Fruit fly (Drosophila melanogaster) whole organism, embryonic: Measurements from ENCODE around the gene Ugt37D1.

Source experiments
- CG10209 ChIP-seq: fragments of 200-800 bp; sonication (Bioruptor generic); optimal IDR thresholded peaks from 3 replicates; lab custom pipeline; 2017; ENCODE audit warnings: missing biosample characterization, mild to moderate bottlenecking, missing genetic modification characterization, missing genetic modification reagents
- CG11504 ChIP-seq: fragments of 200-800 bp; sonication (Bioruptor generic); optimal IDR thresholded peaks from 3 replicates; lab custom pipeline; 2019; ENCODE audit warnings: missing biosample characterization, mild to moderate bottlenecking, missing genetic modification characterization, moderate library complexity
- CG1233 ChIP-seq: fragments of 200-800 bp; sonication (Bioruptor generic); optimal IDR thresholded peaks from 4 replicates; lab custom pipeline; 2018; ENCODE audit warnings: missing biosample characterization, mild to moderate bottlenecking, missing genetic modification characterization
- CG13775 ChIP-seq: fragments of 200-800 bp; sonication (Bioruptor generic); optimal IDR thresholded peaks from 3 replicates; lab custom pipeline; 2017; ENCODE audit warnings: missing biosample characterization, mild to moderate bottlenecking, missing genetic modification characterization
- CG14441 ChIP-seq: fragments of 200-800 bp; sonication (Bioruptor generic); IDR thresholded peaks from 2 replicates; pipeline ENCODE4 v1.3.6; 2022; ENCODE audit warnings: missing biosample characterization, missing genetic modification characterization
- CG14860 ChIP-seq: fragments of 200-800 bp; sonication (Bioruptor generic); IDR thresholded peaks from 3 replicates; pipeline ENCODE4 v1.3.6; 2022; ENCODE audit warnings: missing biosample characterization, missing genetic modification characterization; ENCODE audit not compliant: partially characterized antibody
- CG15514 ChIP-seq: fragments of 200-800 bp; sonication (Bioruptor generic); optimal IDR thresholded peaks from 3 replicates; lab custom pipeline; 2017; ENCODE audit warnings: missing biosample characterization, missing genetic modification characterization, mild to moderate bottlenecking, moderate library complexity, missing genetic modification reagents
- CG17328 ChIP-seq: fragments of 200-800 bp; sonication (Bioruptor generic); IDR thresholded peaks from 2 replicates; pipeline ENCODE4 v1.3.6; 2022; ENCODE audit warnings: missing biosample characterization, missing genetic modification characterization
- CG17361 ChIP-seq: fragments of 200-800 bp; sonication (Bioruptor generic); IDR thresholded peaks from 3 replicates; pipeline ENCODE4 v1.3.6; 2022; ENCODE audit warnings: missing biosample characterization, missing genetic modification characterization
- CG17612 ChIP-seq: fragments of 200-800 bp; sonication (Bioruptor generic); IDR thresholded peaks from 2 replicates; pipeline ENCODE4 v1.3.6; 2022; ENCODE audit warnings: missing biosample characterization, missing genetic modification characterization
- CG2889 ChIP-seq: fragments of 200-800 bp; sonication (Bioruptor generic); IDR thresholded peaks from 3 replicates; pipeline ENCODE4 v1.3.6; 2022; ENCODE audit warnings: missing biosample characterization, missing genetic modification characterization
- CG30403 ChIP-seq: fragments of 200-800 bp; sonication (Bioruptor generic); optimal IDR thresholded peaks from 3 replicates; lab custom pipeline; 2016; ENCODE audit warnings: missing biosample characterization, missing genetic modification characterization
- CG4424 ChIP-seq: fragments of 200-800 bp; sonication (Bioruptor generic); optimal IDR thresholded peaks from 3 replicates; lab custom pipeline; 2016; ENCODE audit warnings: missing biosample characterization, missing genetic modification characterization
- CG8924 ChIP-seq: fragments of 200-800 bp; optimal IDR thresholded peaks from 3 replicates; lab custom pipeline; 2019; ENCODE audit warnings: missing biosample characterization, mild to moderate bottlenecking, missing genetic modification characterization, moderate library complexity
- CG9437 ChIP-seq: fragments of 200-800 bp; sonication (Bioruptor generic); optimal IDR thresholded peaks from 2 replicates; lab custom pipeline; 2018; ENCODE audit warnings: missing biosample characterization, mild to moderate bottlenecking, missing genetic modification characterization
- CG9817 ChIP-seq: fragments of 200-800 bp; sonication (Bioruptor generic); optimal IDR thresholded peaks from 2 replicates; lab custom pipeline; 2018; ENCODE audit warnings: missing biosample characterization, mild to moderate bottlenecking, missing genetic modification characterization, moderate library complexity
- D19A ChIP-seq: fragments of 200-800 bp; optimal IDR thresholded peaks from 3 replicates; lab custom pipeline; 2019; ENCODE audit warnings: missing biosample characterization, mild to moderate bottlenecking, missing genetic modification characterization, moderate library complexity
- Dref ChIP-seq: fragments of 200-800 bp; sonication (Bioruptor generic); IDR thresholded peaks from 2 replicates; pipeline ENCODE4 v1.3.6; 2022; ENCODE audit warnings: missing biosample characterization, missing genetic modification characterization
- ERR ChIP-seq: fragments of 200-800 bp; sonication (Bioruptor generic); optimal IDR thresholded peaks from 2 replicates; lab custom pipeline; 2016; ENCODE audit warnings: missing biosample characterization, missing genetic modification characterization
- Ets97D ChIP-seq: fragments of 200-800 bp; sonication (Bioruptor generic); optimal IDR thresholded peaks from 3 replicates; lab custom pipeline; 2016; ENCODE audit warnings: missing biosample characterization, missing genetic modification characterization
- Gug ChIP-seq: fragments of 200-800 bp; sonication (Bioruptor generic); IDR thresholded peaks from 4 replicates; pipeline ENCODE4 v1.3.6; 2022; ENCODE audit warnings: missing biosample characterization, missing genetic modification characterization
- Jarid2 ChIP-seq: fragments of 200-800 bp; sonication (Bioruptor generic); optimal IDR thresholded peaks from 3 replicates; lab custom pipeline; 2017; ENCODE audit warnings: mild to moderate bottlenecking, missing biosample characterization, missing genetic modification reagents, missing genetic modification characterization
- MTF-1 ChIP-seq: fragments of 200-800 bp; sonication (Bioruptor generic); optimal IDR thresholded peaks from 2 replicates; lab custom pipeline; 2018; ENCODE audit warnings: missing biosample characterization, mild to moderate bottlenecking, missing genetic modification characterization, borderline replicate concordance
- Myb ChIP-seq: fragments of 200-800 bp; sonication (Bioruptor generic); optimal IDR thresholded peaks from 2 replicates; lab custom pipeline; 2016; ENCODE audit warnings: missing biosample characterization, missing genetic modification characterization
- NFAT ChIP-seq: fragments of 200-800 bp; sonication (Bioruptor generic); IDR thresholded peaks from 2 replicates; pipeline ENCODE4 v1.3.6; 2022; ENCODE audit warnings: missing biosample characterization, missing genetic modification characterization
- Nf-YA ChIP-seq: fragments of 200-800 bp; sonication (Bioruptor generic); IDR thresholded peaks from 2 replicates; pipeline ENCODE4 v1.3.6; 2022; ENCODE audit warnings: missing biosample characterization, missing genetic modification characterization
- Nf-YB ChIP-seq: fragments of 200-800 bp; sonication (Bioruptor generic); optimal IDR thresholded peaks from 3 replicates; lab custom pipeline; 2019; ENCODE audit warnings: missing biosample characterization, mild to moderate bottlenecking, missing genetic modification characterization, moderate library complexity
- Opbp ChIP-seq: fragments of 200-800 bp; sonication (Bioruptor generic); IDR thresholded peaks from 3 replicates; pipeline ENCODE4 v1.3.6; 2022; ENCODE audit warnings: missing biosample characterization, missing genetic modification characterization; ENCODE audit not compliant: partially characterized antibody
- Optix ChIP-seq: fragments of 200-800 bp; sonication (Bioruptor generic); IDR thresholded peaks from 3 replicates; pipeline ENCODE4 v1.3.6; 2022; ENCODE audit warnings: missing biosample characterization, missing genetic modification characterization
- ab ChIP-seq: fragments of 200-800 bp; sonication (Bioruptor generic); optimal IDR thresholded peaks from 2 replicates; lab custom pipeline; 2016; ENCODE audit warnings: missing biosample characterization, missing genetic modification characterization
- az2 ChIP-seq: fragments of 200-800 bp; sonication (Bioruptor generic); optimal IDR thresholded peaks from 3 replicates; lab custom pipeline; 2016; ENCODE audit warnings: missing biosample characterization, missing genetic modification characterization
- cad ChIP-seq: fragments of >200 bp; optimal IDR thresholded peaks from 2 replicates; lab custom pipeline; 2017; ENCODE audit warnings: missing biosample characterization, missing genetic modification characterization
- chm ChIP-seq: fragments of 200-800 bp; sonication (Bioruptor generic); IDR thresholded peaks from 2 replicates; pipeline ENCODE4 v1.3.6; 2022; ENCODE audit warnings: missing biosample characterization, missing genetic modification characterization
- croc ChIP-seq: fragments of 200-800 bp; sonication (Bioruptor generic); conservative IDR thresholded peaks from 3 replicates; pipeline ENCODE4 v1.3.6; 2022; ENCODE audit warnings: missing biosample characterization, missing genetic modification characterization
- esg ChIP-seq: fragments of 200-800 bp; sonication (Bioruptor generic); conservative IDR thresholded peaks from 2 replicates; pipeline ENCODE4 v1.3.6; 2022; ENCODE audit warnings: missing biosample characterization, missing genetic modification characterization
- grn ChIP-seq: fragments of 200-800 bp; sonication (Bioruptor generic); optimal IDR thresholded peaks from 3 replicates; lab custom pipeline; 2017; ENCODE audit warnings: missing biosample characterization, missing genetic modification characterization
- gsb ChIP-seq: fragments of 200-800 bp; sonication (Bioruptor generic); IDR thresholded peaks from 2 replicates; pipeline ENCODE4 v1.3.6; 2022; ENCODE audit warnings: missing biosample characterization, missing genetic modification characterization
- hkb ChIP-seq, 2 experiments: fragments of 200-800 bp in 1 of 2; fragments of >200 bp in 1 of 2; sonication (Bioruptor generic) in 1 of 2; IDR thresholded peaks in 1 of 2; optimal IDR thresholded peaks in 1 of 2; 2 replicates each; pipeline versions ENCODE4 v1.3.6 to Lab custom; 2017 to 2022; ENCODE audit warnings: missing biosample characterization in 1 of 2, missing genetic modification characterization in 1 of 2
- kay ChIP-seq: fragments of 200-800 bp; sonication (Bioruptor generic); optimal IDR thresholded peaks from 2 replicates; lab custom pipeline; 2016; ENCODE audit warnings: missing biosample characterization, missing genetic modification characterization
- mirr ChIP-seq: fragments of 200-800 bp; sonication (Bioruptor generic); optimal IDR thresholded peaks from 3 replicates; lab custom pipeline; 2018; ENCODE audit warnings: missing biosample characterization, mild to moderate bottlenecking, missing genetic modification characterization
- onecut ChIP-seq: fragments of 200-800 bp; sonication (Bioruptor generic); IDR thresholded peaks from 2 replicates; pipeline ENCODE4 v1.3.6; 2022; ENCODE audit warnings: missing biosample characterization, missing genetic modification characterization
- pho ChIP-seq: fragments of 200-800 bp; sonication (Bioruptor generic); optimal IDR thresholded peaks from 2 replicates; lab custom pipeline; 2016; ENCODE audit warnings: missing biosample characterization, missing genetic modification characterization
- prd ChIP-seq, 3 experiments: fragments of >200 bp in 2 of 3; fragments of 200-800 bp in 1 of 3; sonication (Bioruptor generic) in 1 of 3; optimal IDR thresholded peaks in 2 of 3; IDR thresholded peaks in 1 of 3; 2 replicates in 2 of 3; 3 replicates in 1 of 3; pipeline versions ENCODE4 v1.3.6 to Lab custom; 2017 to 2022; ENCODE audit warnings: missing biosample characterization in 1 of 3, missing genetic modification characterization in 1 of 3
- repo ChIP-seq: fragments of 200-800 bp; sonication (Bioruptor generic); optimal IDR thresholded peaks from 2 replicates; lab custom pipeline; 2016; ENCODE audit warnings: missing biosample characterization, missing genetic modification characterization
- run ChIP-seq: fragments of 200-800 bp; sonication (Bioruptor generic); optimal IDR thresholded peaks from 3 replicates; lab custom pipeline; 2018; ENCODE audit warnings: missing biosample characterization, mild to moderate bottlenecking, missing genetic modification characterization
- tll ChIP-seq, 2 experiments: fragments of 200-800 bp in 1 of 2; fragments of >200 bp in 1 of 2; sonication (Bioruptor generic) in 1 of 2; optimal IDR thresholded peaks; 2 replicates each; lab custom pipeline; 2017 to 2019; ENCODE audit warnings: missing biosample characterization in 2 of 2, missing genetic modification characterization in 2 of 2, mild to moderate bottlenecking in 1 of 2, moderate library complexity in 1 of 2
- wdn ChIP-seq: fragments of 200-800 bp; sonication (Bioruptor generic); IDR thresholded peaks from 2 replicates; pipeline ENCODE4 v1.3.6; 2022; ENCODE audit warnings: missing biosample characterization, missing genetic modification characterization
- zen2 ChIP-seq: fragments of 200-800 bp; sonication (Bioruptor generic); IDR thresholded peaks from 3 replicates; pipeline ENCODE4 v1.3.6; 2022; ENCODE audit warnings: missing biosample characterization, missing genetic modification characterization; ENCODE audit not compliant: partially characterized antibody

Gene Ugt37D1

dm6 chr2L:16815989-16816749, 17.3 kb downstream of the Ugt37D1 start, which contains the start of gene mdy (continued):
- TF ChIP-seq CG1233 (peak; percentile 2), ab (GFP tag; lab: Kevin White, UChicago) (peak; percentile 36), CG10209 (GFP tag; lab: Kevin White, UChicago) (peak; percentile 51), Opbp (GFP tag; lab: Robert Waterston, UW) (no peak; the same call in 2 of the 3 replicates), CG2889 (GFP tag; lab: Robert Waterston, UW) (no peak), Dref (GFP tag; lab: Robert Waterston, UW) (peak; percentile 73), run (tag; lab: Kevin White, UChicago) (no peak), CG11504 (tag; lab: Kevin White, UChicago) (peak; percentile 65), Myb (GFP tag; lab: Kevin White, UChicago) (peak; percentile 32), NFAT (GFP tag; lab: Robert Waterston, UW) (peak; percentile 86), Nf-YB (peak; percentile 23), chm (GFP tag; lab: Robert Waterston, UW) (no peak; the same call in 1 of the 2 replicates), CG9817 (tag; lab: Kevin White, UChicago) (peak; percentile 19), ERR (GFP tag; lab: Kevin White, UChicago) (no peak), Gug (GFP tag; lab: Robert Waterston, UW) (peak; percentile 51; the same call in 2 of the 4 replicates), Optix (GFP tag; lab: Robert Waterston, UW) (peak; percentile 26; the same call in 1 of the 3 replicates), CG14860 (GFP tag; lab: Robert Waterston, UW) (peak; percentile 52; the same call in 1 of the 3 replicates), Nf-YA (GFP tag; lab: Robert Waterston, UW) (peak; percentile 55; the same call in 1 of the 2 replicates), CG17612 (no peak), CG14441 (GFP tag; lab: Robert Waterston, UW) (peak; percentile 47), CG9437 (no peak), gsb (GFP tag; lab: Robert Waterston, UW) (peak; percentile 35; the same call in 1 of the 2 replicates), CG4424 (GFP tag; lab: Kevin White, UChicago) (peak; percentile 63), CG17361 (GFP tag; lab: Robert Waterston, UW) (peak; percentile 70; the same call in 2 of the 3 replicates), onecut (GFP tag; lab: Robert Waterston, UW) (peak; percentile 52), mirr (no peak), wdn (GFP tag; lab: Robert Waterston, UW) (peak; percentile 51; the same call in 1 of the 2 replicates), MTF-1 (GFP tag; lab: Kevin White, UChicago) (peak; percentile 31), CG13775 (peak; percentile 71), repo (GFP tag; lab: Kevin White, UChicago) (peak; percentile 22), zen2 (GFP tag; lab: Robert Waterston, UW) (no peak), pho (GFP tag; lab: Kevin White, UChicago) (peak; percentile 47), CG17328 (GFP tag; lab: Robert Waterston, UW) (peak; percentile 35), kay (GFP tag; lab: Kevin White, UChicago) (peak; percentile 58), prd (optimal IDR thresholded peaks at IDR 0.05; lab: Kevin White, UChicago) (no peak), prd (GFP tag; IDR thresholded peaks at IDR 0.05; lab: Robert Waterston, UW) (peak; percentile 69), CG30403 (GFP tag; lab: Kevin White, UChicago) (peak; percentile 79), cad (GFP tag; lab: Kevin White, UChicago) (no peak), tll (GFP tag; optimal IDR thresholded peaks at IDR 0.05; lab: Kevin White, UChicago) (no peak), esg (GFP tag; lab: Robert Waterston, UW) (peak; percentile 58), hkb (optimal IDR thresholded peaks at IDR 0.05; lab: Kevin White, UChicago) (no peak), hkb (GFP tag; IDR thresholded peaks at IDR 0.05; lab: Robert Waterston, UW) (peak; percentile 57; the same call in 1 of the 2 replicates), Jarid2 (GFP tag; lab: Kevin White, UChicago) (no peak), az2 (GFP tag; lab: Kevin White, UChicago) (peak; percentile 61), CG8924 (tag; lab: Kevin White, UChicago) (peak; percentile 74), Ets97D (GFP tag; lab: Kevin White, UChicago) (peak; percentile 45), CG15514 (GFP tag; lab: Kevin White, UChicago) (peak; percentile 79), D19A (tag; lab: Kevin White, UChicago) (peak; percentile 37), grn (no peak), croc (GFP tag; lab: Robert Waterston, UW) (no peak)
